Worm (Caenorhabditis elegans): Measurements from ENCODE around the gene M116.5.

M116.5 gene

ce11 chrIV:8366295-8366694, 54.6 kb downstream of the M116.5 start, which contains the start of gene aagr-1:
Gene aagr-1, plus strand, starts transcription at chrIV:8366521.
- no peak for TF ChIP-seq unc-62 (GFP tag; optimal IDR thresholded peaks at IDR 0.05)
